Worm (Caenorhabditis elegans) whole organism, L2 larva: Measurements from ENCODE around the gene F31D5.6.

Experiments
- C34F6.9 ChIP-seq: fragments of 150-350 bp; optimal IDR thresholded peaks from 2 replicates; lab custom pipeline; 2014; ENCODE audit warnings: missing biosample characterization, missing genetic modification characterization
- F13H6.1 ChIP-seq: sonication (generic microtip); optimal IDR thresholded peaks from 2 replicates; lab custom pipeline; 2016; ENCODE audit warnings: missing genetic modification characterization, missing compliant biosample characterization
- R02D3.7 ChIP-seq: fragments of 150-350 bp; optimal IDR thresholded peaks from 2 replicates; lab custom pipeline; 2014; ENCODE audit warnings: missing biosample characterization, missing genetic modification characterization
- Y55F3AM.14 ChIP-seq: fragments of 200-800 bp; sonication (Bioruptor generic); optimal IDR thresholded peaks from 2 replicates; lab custom pipeline; 2018; ENCODE audit warnings: mild to moderate bottlenecking, missing genetic modification characterization, missing compliant biosample characterization
- ZK546.5 ChIP-seq: sonication (generic microtip); optimal IDR thresholded peaks from 2 replicates; lab custom pipeline; 2017; ENCODE audit warnings: missing biosample characterization, missing genetic modification characterization
- alr-1 ChIP-seq: fragments of 150-350 bp; optimal IDR thresholded peaks from 2 replicates; lab custom pipeline; 2014; ENCODE audit warnings: missing biosample characterization, missing genetic modification characterization
- ama-1 ChIP-seq: fragments of 150-350 bp; optimal IDR thresholded peaks from 2 replicates; lab custom pipeline; 2018; ENCODE audit warnings: inconsistent platforms
- blmp-1 ChIP-seq: sonication (generic microtip); optimal IDR thresholded peaks from 2 replicates; lab custom pipeline; 2017; ENCODE audit warnings: missing genetic modification characterization, mild to moderate bottlenecking, missing compliant biosample characterization, antibody characterized with exemption, moderate library complexity; ENCODE audit not compliant: insufficient read depth
- crh-2 ChIP-seq: sonication (generic microtip); optimal IDR thresholded peaks from 2 replicates; lab custom pipeline; 2017; ENCODE audit warnings: missing biosample characterization, missing genetic modification characterization
- dmd-4 ChIP-seq: sonication (generic microtip); optimal IDR thresholded peaks from 2 replicates; lab custom pipeline; 2017; ENCODE audit warnings: missing biosample characterization, missing genetic modification characterization
- egl-27 ChIP-seq: sonication (generic microtip); optimal IDR thresholded peaks from 3 replicates; lab custom pipeline; 2017; ENCODE audit warnings: missing biosample characterization, missing genetic modification reagents, missing genetic modification characterization
- elt-1 ChIP-seq: fragments of 150-350 bp; optimal IDR thresholded peaks from 2 replicates; lab custom pipeline; 2014; ENCODE audit warnings: missing biosample characterization, missing genetic modification characterization
- elt-3 ChIP-seq: sonication (generic microtip); optimal IDR thresholded peaks from 2 replicates; lab custom pipeline; 2017; ENCODE audit warnings: missing biosample characterization, missing genetic modification characterization
- gmeb-1 ChIP-seq: fragments of 150-350 bp; optimal IDR thresholded peaks from 2 replicates; lab custom pipeline; 2014; ENCODE audit warnings: missing biosample characterization, missing genetic modification characterization
- lin-11 ChIP-seq: fragments of 150-350 bp; sonication (generic microtip); optimal IDR thresholded peaks from 2 replicates; lab custom pipeline; 2014; ENCODE audit warnings: missing biosample characterization, missing genetic modification characterization, inconsistent platforms, mixed read lengths
- lsy-2 ChIP-seq, 2 experiments: fragments of 150-350 bp in 1 of 2; sonication (generic microtip) in 1 of 2; optimal IDR thresholded peaks; 2 replicates each; lab custom pipeline; 2014 to 2017; ENCODE audit warnings: missing biosample characterization in 2 of 2, missing genetic modification characterization in 2 of 2
- mab-5 ChIP-seq: fragments of 150-350 bp; optimal IDR thresholded peaks from 2 replicates; lab custom pipeline; 2014; ENCODE audit warnings: missing biosample characterization, missing genetic modification characterization
- mbf-1 ChIP-seq: sonication (generic microtip); optimal IDR thresholded peaks from 2 replicates; lab custom pipeline; 2017; ENCODE audit warnings: missing biosample characterization, missing genetic modification characterization
- mdl-1 ChIP-seq, 2 experiments: fragments of 150-350 bp in 1 of 2; sonication (generic microtip) in 1 of 2; optimal IDR thresholded peaks; 2 replicates each; lab custom pipeline; 2017; ENCODE audit warnings: missing biosample characterization in 2 of 2, missing genetic modification characterization in 2 of 2
- nhr-10 ChIP-seq: sonication (generic microtip); optimal IDR thresholded peaks from 2 replicates; lab custom pipeline; 2017; ENCODE audit warnings: missing biosample characterization, missing genetic modification characterization
- nhr-11 ChIP-seq: fragments of 150-350 bp; optimal IDR thresholded peaks from 2 replicates; lab custom pipeline; 2014; ENCODE audit warnings: missing biosample characterization, missing genetic modification characterization
- nhr-12 ChIP-seq: fragments of 150-350 bp; optimal IDR thresholded peaks from 2 replicates; lab custom pipeline; 2014; ENCODE audit warnings: missing biosample characterization, missing genetic modification characterization
- nhr-129 ChIP-seq: fragments of 150-350 bp; optimal IDR thresholded peaks from 2 replicates; lab custom pipeline; 2014; ENCODE audit warnings: missing biosample characterization, missing genetic modification characterization
- nhr-21 ChIP-seq: fragments of 150-350 bp; optimal IDR thresholded peaks from 2 replicates; lab custom pipeline; 2014; ENCODE audit warnings: missing biosample characterization, missing genetic modification characterization
- nhr-23 ChIP-seq: fragments of 150-350 bp; optimal IDR thresholded peaks from 2 replicates; lab custom pipeline; 2014; ENCODE audit warnings: missing biosample characterization, missing genetic modification reagents, missing genetic modification characterization
- nhr-237 ChIP-seq: fragments of 150-350 bp; optimal IDR thresholded peaks from 2 replicates; lab custom pipeline; 2014; ENCODE audit warnings: missing biosample characterization, missing genetic modification characterization
- nhr-25 ChIP-seq: fragments of 150-350 bp; sonication (generic microtip); optimal IDR thresholded peaks from 3 replicates; lab custom pipeline; 2014; ENCODE audit warnings: missing biosample characterization, missing genetic modification characterization
- peb-1 ChIP-seq: fragments of 150-350 bp; optimal IDR thresholded peaks from 2 replicates; lab custom pipeline; 2014; ENCODE audit warnings: missing biosample characterization, missing genetic modification characterization
- sem-4 ChIP-seq: fragments of 150-350 bp; optimal IDR thresholded peaks from 2 replicates; lab custom pipeline; 2014; ENCODE audit warnings: missing biosample characterization, missing genetic modification reagents, missing genetic modification characterization
- skn-1 ChIP-seq: sonication (generic microtip); optimal IDR thresholded peaks from 2 replicates; lab custom pipeline; 2017; ENCODE audit warnings: missing biosample characterization, missing genetic modification characterization
- sma-3 ChIP-seq: sonication (generic microtip); optimal IDR thresholded peaks from 2 replicates; lab custom pipeline; 2016; ENCODE audit warnings: missing genetic modification reagents, missing genetic modification characterization, missing compliant biosample characterization
- unc-39 ChIP-seq: fragments of 150-350 bp; optimal IDR thresholded peaks from 2 replicates; lab custom pipeline; 2014; ENCODE audit warnings: missing biosample characterization, missing genetic modification characterization
- unc-55 ChIP-seq: fragments of 150-350 bp; sonication (generic microtip); optimal IDR thresholded peaks from 3 replicates; lab custom pipeline; 2014; ENCODE audit warnings: missing biosample characterization, missing genetic modification reagents, missing genetic modification characterization
- unc-62 ChIP-seq: fragments of 150-350 bp; optimal IDR thresholded peaks from 2 replicates; lab custom pipeline; 2014; ENCODE audit warnings: missing biosample characterization, missing genetic modification reagents, missing genetic modification characterization
- zag-1 ChIP-seq: fragments of 150-350 bp; optimal IDR thresholded peaks from 2 replicates; lab custom pipeline; 2014; ENCODE audit warnings: missing biosample characterization, missing genetic modification characterization
- ztf-11 ChIP-seq: sonication (generic microtip); optimal IDR thresholded peaks from 2 replicates; lab custom pipeline; 2017; ENCODE audit warnings: missing biosample characterization, missing genetic modification characterization
- ztf-4 ChIP-seq: fragments of 150-350 bp; optimal IDR thresholded peaks from 2 replicates; lab custom pipeline; 2014; ENCODE audit warnings: missing biosample characterization, missing genetic modification characterization

F31D5.6 gene

ce11 chrII:4219062-4219461, 9.6 kb downstream of the F31D5.6 start, which contains the start of gene F31D5.1:
F31D5.1 (plus strand) TSS chrII:4219362.
- TF ChIP-seq sem-4 (tag; lab: Kevin White, UChicago) (no peak), alr-1 (tag; lab: Kevin White, UChicago) (no peak)
- TF ChIP-seq, all 48 proteins: peak for 0

- no peak for TF ChIP-seq Y55F3AM.14
- no peak for TF ChIP-seq unc-62 (GFP tag; lab: Kevin White, UChicago)
- TF ChIP-seq nhr-12 (tag; lab: Kevin White, UChicago), result no peak
- no peak for TF ChIP-seq skn-1 (tag; lab: Kevin White, UChicago)
- no peak for TF ChIP-seq mbf-1
- TF ChIP-seq mdl-1 (tag; optimal IDR thresholded peaks at IDR 0.05; lab: Kevin White, UChicago), result no peak
- TF ChIP-seq blmp-1 (tag; lab: Kevin White, UChicago), result no peak
- TF ChIP-seq dmd-4 (tag; lab: Kevin White, UChicago), result no peak
- no peak for TF ChIP-seq ztf-4 (tag; lab: Kevin White, UChicago)
- no peak for TF ChIP-seq alr-1 (tag; lab: Kevin White, UChicago)
- no peak for TF ChIP-seq ztf-11 (tag; lab: Kevin White, UChicago)
- no peak for TF ChIP-seq crh-2
- TF ChIP-seq ZK546.5 (tag; lab: Kevin White, UChicago), result no peak
- TF ChIP-seq nhr-21 (tag; lab: Kevin White, UChicago), result no peak
- TF ChIP-seq sem-4 (tag; lab: Kevin White, UChicago), result no peak
- no peak for TF ChIP-seq peb-1 (tag; lab: Kevin White, UChicago)
- no peak for TF ChIP-seq zag-1 (tag; lab: Kevin White, UChicago)
- no peak for TF ChIP-seq C34F6.9 (tag; lab: Kevin White, UChicago)
- TF ChIP-seq nhr-11 (tag; lab: Kevin White, UChicago), result no peak
- TF ChIP-seq, all 48 proteins: peak for 0
Measured at ce11 chrII:4222469-4222868, 13.0 kb downstream of the F31D5.6 start.

ce11 chrII:4222983-4223382, 13.5 kb downstream of the F31D5.6 start, which contains the start of gene C16A11.5:
C16A11.5 (plus strand) TSS chrII:4223305.
- TF ChIP-seq unc-39, result no peak
- no peak for TF ChIP-seq lin-11 (tag; lab: Kevin White, UChicago)
- no peak for TF ChIP-seq ZK546.5 (tag; lab: Kevin White, UChicago)
- TF ChIP-seq R02D3.7 (tag; lab: Kevin White, UChicago), result no peak
- TF ChIP-seq nhr-129, result no peak

- TF ChIP-seq sma-3 (no peak), mdl-1 (tag; optimal IDR thresholded peaks at IDR 0.05; lab: Kevin White, UChicago) (no peak), egl-27 (no peak), F13H6.1 (tag; lab: Kevin White, UChicago) (no peak), Y55F3AM.14 (no peak), mbf-1 (no peak), gmeb-1 (tag; lab: Kevin White, UChicago) (no peak)
Measured at ce11 chrII:4226598-4227096, 17.1 kb downstream of the F31D5.6 start, which contains the start of gene C16A11.4. C16A11.4 (plus strand) TSS chrII:4227046.

- TF ChIP-seq nhr-25 (tag; lab: Kevin White, UChicago) (no peak), sem-4 (tag; lab: Kevin White, UChicago) (no peak), unc-39 (no peak), Y55F3AM.14 (no peak), nhr-237 (no peak), elt-3 (no peak), ama-1 (lab: Kevin White, UChicago) (no peak), nhr-10 (no peak), unc-55 (GFP tag; lab: Kevin White, UChicago) (no peak), mab-5 (tag; lab: Kevin White, UChicago) (no peak), nhr-23 (tag; lab: Kevin White, UChicago) (no peak), mbf-1 (no peak), lsy-2 (tag; optimal IDR thresholded peaks at IDR 0.05; lab: Kevin White, UChicago) (no peak), C34F6.9 (tag; lab: Kevin White, UChicago) (no peak), dmd-4 (tag; lab: Kevin White, UChicago) (no peak), blmp-1 (tag; lab: Kevin White, UChicago) (no peak), zag-1 (tag; lab: Kevin White, UChicago) (no peak), elt-1 (tag; lab: Kevin White, UChicago) (no peak)
Measured at ce11 chrII:4228112-4228770, 18.7 kb downstream of the F31D5.6 start.
